Worm (Caenorhabditis elegans): Measurements from ENCODE around the gene rgs-1.

The rgs-1 gene

DNA sequence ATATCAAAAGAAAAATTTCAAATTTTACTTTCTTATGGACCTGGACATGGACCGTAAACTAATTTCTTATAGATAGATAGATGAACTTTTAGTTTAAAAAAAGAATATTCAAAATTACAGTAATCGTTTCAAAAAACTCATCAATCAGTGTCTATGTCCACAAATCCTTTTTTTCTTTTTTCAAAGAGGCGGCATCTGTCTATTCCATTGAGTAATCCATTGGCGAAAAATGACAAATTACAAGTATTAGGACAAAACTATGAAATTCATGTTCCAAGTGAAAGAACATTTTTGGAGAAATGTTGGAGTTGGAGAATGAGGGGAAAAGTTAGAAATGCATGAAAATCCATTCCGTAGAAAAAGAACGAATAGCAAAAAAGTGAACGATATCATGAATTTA is 30.8 kb downstream of the rgs-1 start:
- TF ChIP-seq lin-13 (tag; optimal IDR thresholded peaks at IDR 0.05) (no peak), mls-2 (tag; optimal IDR thresholded peaks at IDR 0.05) (no peak), ceh-43 (GFP tag; optimal IDR thresholded peaks at IDR 0.05) (no peak), nhr-28 (tag; optimal IDR thresholded peaks at IDR 0.05) (no peak), ztf-11 (tag; optimal IDR thresholded peaks at IDR 0.05) (no peak)

DNA sequence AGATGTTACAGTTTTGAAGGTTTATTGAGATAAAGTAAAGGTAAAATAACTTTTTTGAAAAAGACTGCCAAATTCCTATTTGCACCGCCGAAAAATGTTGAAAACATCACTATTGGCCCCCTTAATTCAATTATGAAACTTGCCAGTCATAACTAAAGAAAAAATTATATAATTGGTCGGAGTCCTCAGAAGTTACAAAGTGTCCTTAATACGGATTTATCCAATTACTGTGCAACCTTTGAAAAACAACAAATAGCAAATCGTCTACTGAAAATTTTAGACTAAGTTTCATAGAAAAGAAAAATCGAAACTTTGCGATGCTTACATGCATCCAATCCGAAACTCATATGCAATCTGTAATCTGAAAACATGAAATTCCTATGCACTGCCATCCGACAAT is 31.8 kb downstream of the rgs-1 start:
- TF ChIP-seq tbx-8 (GFP tag; optimal IDR thresholded peaks at IDR 0.05) = no peak
- TF ChIP-seq elt-3 (tag; optimal IDR thresholded peaks at IDR 0.05) = no peak
- TF ChIP-seq ceh-43 (GFP tag; optimal IDR thresholded peaks at IDR 0.05) = no peak
- no peak for TF ChIP-seq sptf-1 (tag; optimal IDR thresholded peaks at IDR 0.05)
- no peak for TF ChIP-seq lin-32 (GFP tag; optimal IDR thresholded peaks at IDR 0.05)
- TF ChIP-seq flh-1 (GFP tag; optimal IDR thresholded peaks at IDR 0.05) = no peak
- no peak for TF ChIP-seq lsy-2 (tag; optimal IDR thresholded peaks at IDR 0.05)
- TF ChIP-seq bed-3 (GFP tag; optimal IDR thresholded peaks at IDR 0.05) = no peak
- no peak for TF ChIP-seq drap-1 (GFP tag; optimal IDR thresholded peaks at IDR 0.05)
- TF ChIP-seq mls-2 (tag; optimal IDR thresholded peaks at IDR 0.05) = no peak
- TF ChIP-seq ceh-39 (tag; optimal IDR thresholded peaks at IDR 0.05) = no peak
- TF ChIP-seq zip-8 (tag; optimal IDR thresholded peaks at IDR 0.05) = no peak
- no peak for TF ChIP-seq ceh-83 (GFP tag; optimal IDR thresholded peaks at IDR 0.05)
- no peak for TF ChIP-seq M03D4.4 (tag; optimal IDR thresholded peaks at IDR 0.05)
- no peak for TF ChIP-seq elt-1 (tag; optimal IDR thresholded peaks at IDR 0.05; ENCODE audit: borderline replicate concordance, insufficient read depth)

DNA sequence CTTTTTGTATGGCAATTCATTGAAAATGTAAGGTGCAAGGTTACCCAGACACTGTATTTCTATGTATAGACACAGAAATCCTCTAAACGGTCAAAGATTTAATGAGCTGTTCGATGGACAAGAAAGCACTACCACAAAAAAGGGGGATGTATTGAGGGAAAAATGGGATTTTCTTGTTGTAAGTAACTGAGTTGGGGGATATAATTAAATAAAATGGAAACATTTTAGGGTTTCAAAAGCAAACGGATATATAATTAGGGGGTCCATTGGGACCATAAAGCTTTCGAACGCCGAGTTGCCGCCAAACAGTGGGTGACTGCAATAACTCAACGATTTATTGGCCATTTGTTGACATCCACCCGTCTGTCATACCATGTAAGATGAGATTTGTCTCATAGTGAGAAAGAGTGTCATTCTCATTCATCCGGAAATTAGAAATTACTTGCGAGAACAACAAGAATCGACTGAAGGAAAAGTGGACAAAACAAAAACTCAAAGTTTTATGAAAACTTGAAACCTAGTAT is 34.2 kb downstream of the rgs-1 start:
- TF ChIP-seq ztf-11 (tag; optimal IDR thresholded peaks at IDR 0.05) (no peak), ces-1 (GFP tag; optimal IDR thresholded peaks at IDR 0.05) (peak; percentile 64), zip-8 (tag; optimal IDR thresholded peaks at IDR 0.05) (no peak), lin-32 (GFP tag; optimal IDR thresholded peaks at IDR 0.05) (no peak), unc-62 (GFP tag; optimal IDR thresholded peaks at IDR 0.05) (peak; percentile 55)

DNA sequence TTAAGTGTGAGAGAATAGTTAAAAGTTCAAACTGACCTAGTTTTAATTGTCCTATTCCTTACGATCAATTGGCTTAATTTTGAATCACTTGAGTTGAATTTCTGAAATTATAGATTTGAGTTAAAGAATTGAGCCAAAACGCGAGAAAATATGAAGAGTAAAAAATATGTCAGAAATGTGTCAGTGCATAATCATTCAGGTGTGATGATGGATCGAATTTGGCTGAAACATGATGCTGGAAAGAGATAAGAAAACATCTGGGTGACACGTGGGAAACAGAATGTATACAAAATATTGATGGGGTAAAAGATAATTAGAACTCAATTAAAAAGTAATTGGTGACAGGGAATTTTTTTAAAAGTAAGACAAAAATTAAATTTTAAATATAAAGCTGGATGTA is 42.6 kb downstream of the rgs-1 start, which contains the start of gene R10E12.2:
Gene R10E12.2 (minus strand): TSS at position 101 of the 400 bp plus-strand sequence.
- TF ChIP-seq sptf-1 (tag; optimal IDR thresholded peaks at IDR 0.05) (no peak), sem-2 (GFP tag; optimal IDR thresholded peaks at IDR 0.05) (no peak)

DNA sequence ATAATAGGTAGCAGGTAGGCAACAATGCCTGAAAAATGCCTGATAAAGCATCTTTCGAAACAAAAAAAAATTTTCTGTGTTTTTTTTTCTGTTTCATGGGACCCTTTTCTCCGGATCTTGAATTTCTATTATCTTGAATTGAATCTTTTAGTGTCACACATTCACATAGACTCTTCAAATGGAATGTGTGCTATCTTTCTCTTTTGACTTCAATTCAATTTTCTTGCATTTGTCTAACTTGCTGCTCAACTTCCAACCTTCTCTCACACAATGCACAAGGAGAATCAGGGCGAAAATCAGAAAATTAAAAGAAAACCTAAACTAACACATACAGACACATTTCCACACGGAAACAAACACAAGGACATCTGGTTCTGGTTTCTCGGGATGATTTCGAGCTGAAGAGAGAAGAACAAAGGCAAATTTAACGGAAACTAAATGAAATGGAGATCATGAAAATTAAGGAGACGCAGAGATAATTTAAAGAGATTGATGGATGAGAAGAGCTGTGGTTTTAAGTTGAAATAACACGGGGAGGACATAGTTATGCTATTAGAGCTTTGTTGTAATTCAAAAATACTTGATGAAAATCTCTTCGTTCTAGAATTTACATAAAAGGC is 44.1 kb downstream of the rgs-1 start:
- TF ChIP-seq ces-1 (GFP tag; optimal IDR thresholded peaks at IDR 0.05) (peak; percentile 66), nhr-28 (tag; optimal IDR thresholded peaks at IDR 0.05) (no peak), mep-1 (tag; optimal IDR thresholded peaks at IDR 0.05) (no peak), cnd-1 (tag; optimal IDR thresholded peaks at IDR 0.05) (no peak), lsy-2 (tag; optimal IDR thresholded peaks at IDR 0.05) (no peak), nhr-76 (tag; optimal IDR thresholded peaks at IDR 0.05) (no peak), lin-32 (GFP tag; optimal IDR thresholded peaks at IDR 0.05) (no peak), unc-62 (GFP tag; optimal IDR thresholded peaks at IDR 0.05) (no peak)

DNA sequence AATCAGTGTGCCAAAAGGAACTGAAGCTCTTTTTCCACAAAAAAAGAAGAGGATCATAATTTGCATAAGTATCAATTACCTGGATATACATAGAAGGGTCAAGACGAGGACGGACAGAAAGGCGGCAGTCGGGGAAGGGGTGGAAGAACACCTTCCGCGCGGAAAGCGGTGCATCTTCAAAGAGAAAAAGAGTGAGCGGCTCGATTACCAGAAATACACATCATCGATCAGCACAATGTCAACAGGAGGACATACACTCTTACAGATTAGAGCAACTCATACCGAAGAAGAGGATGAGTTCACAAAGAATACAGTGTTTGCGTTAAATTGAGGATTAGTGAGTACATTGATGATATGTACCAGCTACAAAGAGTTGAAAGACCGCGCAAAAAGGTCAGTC is 47.0 kb downstream of the rgs-1 start:
- no peak for TF ChIP-seq snpc-4 (tag; optimal IDR thresholded peaks at IDR 0.05)
- no peak for TF ChIP-seq ceh-39 (tag; optimal IDR thresholded peaks at IDR 0.05)
- TF ChIP-seq sptf-1 (tag; optimal IDR thresholded peaks at IDR 0.05) = no peak
- TF ChIP-seq nhr-2 (tag; optimal IDR thresholded peaks at IDR 0.05) = peak; percentile 77
- no peak for TF ChIP-seq ham-2 (GFP tag; optimal IDR thresholded peaks at IDR 0.05)

DNA sequence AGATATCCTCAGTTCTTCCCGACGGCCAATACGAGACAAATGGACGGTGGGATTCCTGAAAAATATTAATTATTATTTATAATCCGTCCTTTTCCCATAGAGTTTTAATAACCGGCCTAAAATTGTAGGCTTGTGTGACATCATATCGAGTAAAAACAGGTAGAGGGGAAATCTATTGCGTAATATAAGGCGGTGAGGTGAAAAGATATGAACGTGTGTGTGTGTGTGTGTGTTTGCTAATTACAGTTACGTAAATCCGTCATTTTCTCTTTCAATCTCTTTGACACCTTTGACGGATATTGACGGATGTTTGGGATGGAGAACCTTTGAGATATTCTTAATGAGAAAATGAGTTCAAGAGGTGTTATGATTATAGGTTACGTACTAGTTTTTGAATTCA is 50.9 kb downstream of the rgs-1 start:
- no peak for TF ChIP-seq ham-2 (GFP tag; optimal IDR thresholded peaks at IDR 0.05)
- TF ChIP-seq unc-120 (tag; optimal IDR thresholded peaks at IDR 0.05; ENCODE audit: poor library complexity, severe bottlenecking) = no peak
- TF ChIP-seq cnd-1 (tag; optimal IDR thresholded peaks at IDR 0.05) = peak; percentile 13
- no peak for TF ChIP-seq nhr-12 (tag; optimal IDR thresholded peaks at IDR 0.05)
- TF ChIP-seq hlh-1 (tag; optimal IDR thresholded peaks at IDR 0.05) = no peak
- TF ChIP-seq lin-32 (GFP tag; optimal IDR thresholded peaks at IDR 0.05) = no peak
- TF ChIP-seq mls-2 (tag; optimal IDR thresholded peaks at IDR 0.05) = peak; percentile 12
- no peak for TF ChIP-seq ztf-11 (tag; optimal IDR thresholded peaks at IDR 0.05)
- TF ChIP-seq ces-1 (GFP tag; optimal IDR thresholded peaks at IDR 0.05) = no peak
- TF ChIP-seq snpc-4 (tag; optimal IDR thresholded peaks at IDR 0.05) = no peak
- no peak for TF ChIP-seq M03D4.4 (tag; optimal IDR thresholded peaks at IDR 0.05)
- peak; percentile 92 for TF ChIP-seq nhr-2 (tag; optimal IDR thresholded peaks at IDR 0.05)
- no peak for TF ChIP-seq mab-5 (tag; optimal IDR thresholded peaks at IDR 0.05)
- no peak for TF ChIP-seq sptf-1 (tag; optimal IDR thresholded peaks at IDR 0.05)
- TF ChIP-seq unc-62 (GFP tag; optimal IDR thresholded peaks at IDR 0.05) = peak; percentile 65
- no peak for TF ChIP-seq nhr-28 (tag; optimal IDR thresholded peaks at IDR 0.05)
- no peak for TF ChIP-seq blmp-1 (tag; optimal IDR thresholded peaks at IDR 0.05)
- TF ChIP-seq bed-3 (GFP tag; optimal IDR thresholded peaks at IDR 0.05) = no peak
- no peak for TF ChIP-seq lsy-2 (tag; optimal IDR thresholded peaks at IDR 0.05)
- TF ChIP-seq pha-4 (tag; optimal IDR thresholded peaks at IDR 0.05) = no peak
- no peak for TF ChIP-seq flh-1 (GFP tag; optimal IDR thresholded peaks at IDR 0.05)
- TF ChIP-seq ceh-43 (GFP tag; optimal IDR thresholded peaks at IDR 0.05) = peak; percentile 32
- TF ChIP-seq elt-3 (tag; optimal IDR thresholded peaks at IDR 0.05) = no peak
- no peak for TF ChIP-seq elt-1 (tag; optimal IDR thresholded peaks at IDR 0.05; ENCODE audit: borderline replicate concordance, insufficient read depth)
- TF ChIP-seq zip-8 (tag; optimal IDR thresholded peaks at IDR 0.05) = peak; percentile 99
- TF ChIP-seq ceh-83 (GFP tag; optimal IDR thresholded peaks at IDR 0.05) = no peak
- no peak for TF ChIP-seq unc-39 (tag; optimal IDR thresholded peaks at IDR 0.05)
